Worm (Caenorhabditis elegans): ENCODE results near the gene hrpk-2.

hrpk-2 gene

ce11 chrIII:7941417-7941816, 45.5 kb upstream of the hrpk-2 start, which contains the start of gene kle-2:
kle-2 (plus strand) TSS chrIII:7941717.
- TF ChIP-seq pha-4 (tag; optimal IDR thresholded peaks at IDR 0.05) (no peak), ztf-11 (tag; optimal IDR thresholded peaks at IDR 0.05) (no peak), ceh-83 (GFP tag; optimal IDR thresholded peaks at IDR 0.05) (no peak), nhr-237 (tag; optimal IDR thresholded peaks at IDR 0.05) (no peak), lsy-2 (tag; optimal IDR thresholded peaks at IDR 0.05) (no peak), nhr-12 (tag; optimal IDR thresholded peaks at IDR 0.05) (no peak), ceh-43 (GFP tag; optimal IDR thresholded peaks at IDR 0.05) (no peak), ces-1 (GFP tag; optimal IDR thresholded peaks at IDR 0.05) (no peak), nhr-2 (tag; optimal IDR thresholded peaks at IDR 0.05) (no peak)

ce11 chrIII:7946968-7947491, 39.9 kb upstream of the hrpk-2 start, which contains the start of gene gsto-1:
gsto-1 (minus strand) TSS chrIII:7947018.
- TF ChIP-seq nhr-2 (tag; optimal IDR thresholded peaks at IDR 0.05): no peak
- TF ChIP-seq cnd-1 (tag; optimal IDR thresholded peaks at IDR 0.05): no peak
- no peak for TF ChIP-seq hlh-1 (tag; optimal IDR thresholded peaks at IDR 0.05)
- TF ChIP-seq snpc-4 (tag; optimal IDR thresholded peaks at IDR 0.05): no peak
- no peak for TF ChIP-seq ces-1 (GFP tag; optimal IDR thresholded peaks at IDR 0.05)
- TF ChIP-seq drap-1 (GFP tag; optimal IDR thresholded peaks at IDR 0.05): no peak
- TF ChIP-seq zip-8 (tag; optimal IDR thresholded peaks at IDR 0.05): no peak
- TF ChIP-seq ceh-43 (GFP tag; optimal IDR thresholded peaks at IDR 0.05): no peak
- TF ChIP-seq mep-1 (tag; optimal IDR thresholded peaks at IDR 0.05): no peak
- TF ChIP-seq blmp-1 (tag; optimal IDR thresholded peaks at IDR 0.05): no peak
- no peak for TF ChIP-seq unc-62 (GFP tag; optimal IDR thresholded peaks at IDR 0.05)
- TF ChIP-seq elt-1 (tag; optimal IDR thresholded peaks at IDR 0.05; ENCODE audit: borderline replicate concordance, insufficient read depth): no peak
- TF ChIP-seq unc-39 (tag; optimal IDR thresholded peaks at IDR 0.05): no peak
- TF ChIP-seq nhr-237 (tag; optimal IDR thresholded peaks at IDR 0.05): no peak
- no peak for TF ChIP-seq mab-5 (tag; optimal IDR thresholded peaks at IDR 0.05)
- no peak for TF ChIP-seq ceh-39 (tag; optimal IDR thresholded peaks at IDR 0.05)
- no peak for TF ChIP-seq mls-2 (tag; optimal IDR thresholded peaks at IDR 0.05)
- no peak for TF ChIP-seq sem-2 (GFP tag; optimal IDR thresholded peaks at IDR 0.05)

- TF ChIP-seq unc-39 (tag; optimal IDR thresholded peaks at IDR 0.05): no peak
- TF ChIP-seq nhr-76 (tag; optimal IDR thresholded peaks at IDR 0.05): no peak
- TF ChIP-seq nhr-2 (tag; optimal IDR thresholded peaks at IDR 0.05): no peak
- no peak for TF ChIP-seq ceh-43 (GFP tag; optimal IDR thresholded peaks at IDR 0.05)
- no peak for TF ChIP-seq nhr-12 (tag; optimal IDR thresholded peaks at IDR 0.05)
- TF ChIP-seq drap-1 (GFP tag; optimal IDR thresholded peaks at IDR 0.05): no peak
- no peak for TF ChIP-seq lin-32 (GFP tag; optimal IDR thresholded peaks at IDR 0.05)
- TF ChIP-seq elt-1 (tag; optimal IDR thresholded peaks at IDR 0.05; ENCODE audit: borderline replicate concordance, insufficient read depth): no peak
- no peak for TF ChIP-seq unc-62 (GFP tag; optimal IDR thresholded peaks at IDR 0.05)
Measured at ce11 chrIII:7947677-7948076, 39.2 kb upstream of the hrpk-2 start.

ce11 chrIII:7948802-7949201, 38.1 kb upstream of the hrpk-2 start, which contains the start of gene col-90:
col-90 (plus strand) TSS chrIII:7948838.
- TF ChIP-seq mep-1 (tag; optimal IDR thresholded peaks at IDR 0.05) (no peak), tbx-8 (GFP tag; optimal IDR thresholded peaks at IDR 0.05) (no peak), mab-5 (tag; optimal IDR thresholded peaks at IDR 0.05) (no peak), ham-2 (GFP tag; optimal IDR thresholded peaks at IDR 0.05) (no peak), bed-3 (GFP tag; optimal IDR thresholded peaks at IDR 0.05) (no peak), M03D4.4 (tag; optimal IDR thresholded peaks at IDR 0.05) (no peak), nhr-12 (tag; optimal IDR thresholded peaks at IDR 0.05) (no peak), hlh-1 (tag; optimal IDR thresholded peaks at IDR 0.05) (no peak), ceh-43 (GFP tag; optimal IDR thresholded peaks at IDR 0.05) (no peak), sptf-1 (tag; optimal IDR thresholded peaks at IDR 0.05) (no peak), nhr-237 (tag; optimal IDR thresholded peaks at IDR 0.05) (no peak), lin-13 (tag; optimal IDR thresholded peaks at IDR 0.05) (no peak), blmp-1 (tag; optimal IDR thresholded peaks at IDR 0.05) (no peak)

ce11 chrIII:7950447-7950846, 36.5 kb upstream of the hrpk-2 start:
- TF ChIP-seq unc-39 (tag; optimal IDR thresholded peaks at IDR 0.05) (no peak), sptf-1 (tag; optimal IDR thresholded peaks at IDR 0.05) (no peak), nhr-76 (tag; optimal IDR thresholded peaks at IDR 0.05) (no peak), snpc-4 (tag; optimal IDR thresholded peaks at IDR 0.05) (no peak), mls-2 (tag; optimal IDR thresholded peaks at IDR 0.05) (no peak), zip-8 (tag; optimal IDR thresholded peaks at IDR 0.05) (no peak), drap-1 (GFP tag; optimal IDR thresholded peaks at IDR 0.05) (no peak), flh-1 (GFP tag; optimal IDR thresholded peaks at IDR 0.05) (no peak), nhr-12 (tag; optimal IDR thresholded peaks at IDR 0.05) (no peak), bed-3 (GFP tag; optimal IDR thresholded peaks at IDR 0.05) (no peak)

Measured in whole organism, mixed stage, embryonic.